Fruit fly (Drosophila melanogaster) whole organism, embryonic: Measurements from ENCODE around the gene Cby.

Experiments
- Atf-2 ChIP-seq: fragments of 200-800 bp; sonication (Bioruptor generic); optimal IDR thresholded peaks from 2 replicates; lab custom pipeline; 2016; ENCODE audit warnings: missing biosample characterization, missing genetic modification characterization
- Atf3 ChIP-seq: fragments of 200-800 bp; sonication (Bioruptor generic); optimal IDR thresholded peaks from 3 replicates; lab custom pipeline; 2016; ENCODE audit warnings: missing biosample characterization, missing genetic modification characterization
- Awh ChIP-seq: fragments of 200-800 bp; sonication (Bioruptor generic); IDR thresholded peaks from 2 replicates; pipeline ENCODE4, ENCODE4 v1.3.6; 2022; ENCODE audit warnings: missing biosample characterization, missing genetic modification characterization
- BEAF-32 ChIP-seq: fragments of 200-800 bp; sonication (Bioruptor generic); optimal IDR thresholded peaks from 3 replicates; lab custom pipeline; 2017; ENCODE audit warnings: missing biosample characterization, missing genetic modification characterization, mild to moderate bottlenecking, moderate library complexity, missing genetic modification reagents
- CG10654 ChIP-seq: fragments of 200-800 bp; sonication (Bioruptor generic); optimal IDR thresholded peaks from 2 replicates; lab custom pipeline; 2016; ENCODE audit warnings: missing biosample characterization, missing genetic modification characterization
- CG10979 ChIP-seq: fragments of 200-800 bp; sonication (Bioruptor generic); optimal IDR thresholded peaks from 2 replicates; lab custom pipeline; 2018; ENCODE audit warnings: missing biosample characterization, mild to moderate bottlenecking, missing genetic modification characterization, moderate library complexity
- CG11456 ChIP-seq: fragments of 200-800 bp; sonication (Bioruptor generic); IDR thresholded peaks from 3 replicates; pipeline ENCODE4 v1.3.6; 2022; ENCODE audit warnings: missing biosample characterization, missing genetic modification characterization
- CG12391 ChIP-seq: fragments of 200-800 bp; sonication (Bioruptor generic); optimal IDR thresholded peaks from 3 replicates; lab custom pipeline; 2018; ENCODE audit warnings: missing biosample characterization, mild to moderate bottlenecking, missing genetic modification characterization, moderate library complexity
- CG13123 ChIP-seq: fragments of 200-800 bp; sonication (Bioruptor generic); optimal IDR thresholded peaks from 2 replicates; lab custom pipeline; 2016; ENCODE audit warnings: missing biosample characterization, missing genetic modification characterization
- CG17385 ChIP-seq: fragments of 200-800 bp; sonication (Bioruptor generic); optimal IDR thresholded peaks from 3 replicates; lab custom pipeline; 2018; ENCODE audit warnings: missing biosample characterization, mild to moderate bottlenecking, missing genetic modification characterization
- CG17802 ChIP-seq: fragments of 200-800 bp; sonication (Bioruptor generic); optimal IDR thresholded peaks from 2 replicates; lab custom pipeline; 2018; ENCODE audit warnings: missing biosample characterization, mild to moderate bottlenecking, missing genetic modification characterization, moderate library complexity
- CG17829 ChIP-seq: fragments of 200-800 bp; optimal IDR thresholded peaks from 2 replicates; lab custom pipeline; 2019; ENCODE audit warnings: missing biosample characterization, mild to moderate bottlenecking, missing genetic modification characterization, moderate library complexity
- CG18476 ChIP-seq: fragments of 200-800 bp; sonication (Bioruptor generic); optimal IDR thresholded peaks from 2 replicates; lab custom pipeline; 2016; ENCODE audit warnings: missing biosample characterization, mild to moderate bottlenecking, missing genetic modification characterization
- CG31224 ChIP-seq: fragments of 200-800 bp; sonication (Bioruptor generic); IDR thresholded peaks from 2 replicates; pipeline ENCODE4 v1.3.6; 2022; ENCODE audit warnings: missing biosample characterization, missing genetic modification characterization
- CG31365 ChIP-seq: fragments of 200-800 bp; sonication (Bioruptor generic); optimal IDR thresholded peaks from 2 replicates; lab custom pipeline; 2018; ENCODE audit warnings: missing biosample characterization, mild to moderate bottlenecking, missing genetic modification characterization
- CG3163 ChIP-seq: fragments of 200-800 bp; sonication (Bioruptor generic); optimal IDR thresholded peaks from 3 replicates; lab custom pipeline; 2016; ENCODE audit warnings: missing biosample characterization, missing genetic modification characterization
- CG33213 ChIP-seq: fragments of 200-800 bp; sonication (Bioruptor generic); optimal IDR thresholded peaks from 3 replicates; lab custom pipeline; 2016; ENCODE audit warnings: missing biosample characterization, missing genetic modification characterization
- CG6654 ChIP-seq: fragments of 200-800 bp; sonication (Bioruptor generic); optimal IDR thresholded peaks from 2 replicates; lab custom pipeline; 2017; ENCODE audit warnings: missing biosample characterization, mild to moderate bottlenecking, missing genetic modification characterization
- CG6689 ChIP-seq: fragments of 200-800 bp; sonication (Bioruptor generic); IDR thresholded peaks from 2 replicates; pipeline ENCODE4 v1.3.6; 2022; ENCODE audit warnings: missing biosample characterization, missing genetic modification characterization
- CG6791 ChIP-seq: fragments of 200-800 bp; sonication (Bioruptor generic); IDR thresholded peaks from 3 replicates; pipeline ENCODE4 v1.3.6; 2022; ENCODE audit warnings: missing biosample characterization, missing genetic modification characterization; ENCODE audit not compliant: partially characterized antibody
- CG7372 ChIP-seq: fragments of 200-800 bp; sonication (Bioruptor generic); IDR thresholded peaks from 2 replicates; pipeline ENCODE4 v1.3.6; 2022; ENCODE audit warnings: missing biosample characterization, missing genetic modification characterization
- CG7786 ChIP-seq: fragments of 200-800 bp; sonication (Bioruptor generic); optimal IDR thresholded peaks from 2 replicates; lab custom pipeline; 2016; ENCODE audit warnings: missing biosample characterization, missing genetic modification characterization
- CG7963 ChIP-seq: fragments of 200-800 bp; sonication (Bioruptor generic); IDR thresholded peaks from 3 replicates; pipeline ENCODE4 v1.3.6; 2022; ENCODE audit warnings: missing biosample characterization, missing genetic modification characterization; ENCODE audit not compliant: partially characterized antibody
- CG8089 ChIP-seq: fragments of 200-800 bp; sonication (Bioruptor generic); optimal IDR thresholded peaks from 3 replicates; lab custom pipeline; 2016; ENCODE audit warnings: missing biosample characterization, missing genetic modification characterization
- CG9609 ChIP-seq: fragments of 200-800 bp; sonication (Bioruptor generic); optimal IDR thresholded peaks from 3 replicates; lab custom pipeline; 2016; ENCODE audit warnings: missing biosample characterization, missing genetic modification characterization
- CrebB ChIP-seq: fragments of 200-800 bp; sonication (Bioruptor generic); optimal IDR thresholded peaks from 3 replicates; lab custom pipeline; 2018; ENCODE audit warnings: missing biosample characterization, mild to moderate bottlenecking, missing genetic modification characterization
- HHEX ChIP-seq: fragments of 200-800 bp; sonication (Bioruptor generic); optimal IDR thresholded peaks from 3 replicates; lab custom pipeline; 2017; ENCODE audit warnings: missing biosample characterization, mild to moderate bottlenecking, missing genetic modification characterization, missing genetic modification reagents
- HLH3B ChIP-seq: fragments of 200-800 bp; sonication (Bioruptor generic); IDR thresholded peaks from 2 replicates; pipeline ENCODE4 v1.3.6; 2022; ENCODE audit warnings: missing biosample characterization, missing genetic modification characterization
- Hr39 ChIP-seq: fragments of >200 bp; optimal IDR thresholded peaks from 2 replicates; lab custom pipeline; 2017
- Meics ChIP-seq: fragments of 200-800 bp; sonication (Bioruptor generic); optimal IDR thresholded peaks from 2 replicates; lab custom pipeline; 2017; ENCODE audit warnings: missing biosample characterization, mild to moderate bottlenecking, missing genetic modification characterization
- Mrtf ChIP-seq: fragments of 200-800 bp; sonication (Bioruptor generic); IDR thresholded peaks from 3 replicates; pipeline ENCODE4 v1.3.6; 2022; ENCODE audit warnings: missing biosample characterization, missing genetic modification characterization
- Myb ChIP-seq: fragments of 200-800 bp; sonication (Bioruptor generic); optimal IDR thresholded peaks from 2 replicates; lab custom pipeline; 2016; ENCODE audit warnings: missing biosample characterization, missing genetic modification characterization
- Nf-YC ChIP-seq: fragments of 200-800 bp; optimal IDR thresholded peaks from 3 replicates; lab custom pipeline; 2019; ENCODE audit warnings: missing biosample characterization, mild to moderate bottlenecking, missing genetic modification characterization, moderate library complexity
- Pdp1 ChIP-seq, 2 experiments: fragments of 200-800 bp; sonication (Bioruptor generic); optimal IDR thresholded peaks; 3 replicates each; lab custom pipeline; 2016; ENCODE audit warnings: missing biosample characterization in 2 of 2, missing genetic modification characterization in 2 of 2, mild to moderate bottlenecking in 1 of 2, moderate library complexity in 1 of 2
- abd-A ChIP-seq: fragments of 200-800 bp; sonication (Bioruptor generic); optimal IDR thresholded peaks from 3 replicates; lab custom pipeline; 2019; ENCODE audit warnings: missing biosample characterization, mild to moderate bottlenecking, missing genetic modification characterization, moderate library complexity
- aop ChIP-seq: fragments of 200-800 bp; sonication (Bioruptor generic); IDR thresholded peaks from 2 replicates; pipeline ENCODE4 v1.3.6; 2022; ENCODE audit warnings: missing biosample characterization, missing genetic modification characterization
- bowl ChIP-seq: fragments of 200-800 bp; sonication (Bioruptor generic); IDR thresholded peaks from 2 replicates; pipeline ENCODE4 v1.3.6; 2022; ENCODE audit warnings: missing biosample characterization, missing genetic modification characterization
- cato ChIP-seq: fragments of 200-800 bp; sonication (Bioruptor generic); optimal IDR thresholded peaks from 2 replicates; lab custom pipeline; 2016; ENCODE audit warnings: missing biosample characterization, missing genetic modification characterization, borderline replicate concordance
- emc ChIP-seq: fragments of 200-800 bp; sonication (Bioruptor generic); optimal IDR thresholded peaks from 2 replicates; lab custom pipeline; 2016; ENCODE audit warnings: missing biosample characterization, missing genetic modification characterization
- fd102C ChIP-seq: fragments of 200-800 bp; sonication (Bioruptor generic); optimal IDR thresholded peaks from 2 replicates; lab custom pipeline; 2018; ENCODE audit warnings: missing biosample characterization, mild to moderate bottlenecking, missing genetic modification characterization, moderate library complexity
- gsb-n ChIP-seq: fragments of 200-800 bp; sonication (Bioruptor generic); optimal IDR thresholded peaks from 3 replicates; lab custom pipeline; 2018; ENCODE audit warnings: missing biosample characterization, mild to moderate bottlenecking, missing genetic modification characterization
- insv ChIP-seq, 2 experiments: fragments of 200-800 bp; sonication (Bioruptor generic); optimal IDR thresholded peaks; 3 replicates each; lab custom pipeline; 2016 to 2018; ENCODE audit warnings: missing biosample characterization in 2 of 2, missing genetic modification characterization in 2 of 2
- p53 ChIP-seq: fragments of 200-800 bp; sonication (Bioruptor generic); optimal IDR thresholded peaks from 2 replicates; lab custom pipeline; 2016; ENCODE audit warnings: missing biosample characterization, missing genetic modification characterization
- pho ChIP-seq: fragments of 200-800 bp; sonication (Bioruptor generic); optimal IDR thresholded peaks from 2 replicates; lab custom pipeline; 2016; ENCODE audit warnings: missing biosample characterization, missing genetic modification characterization
- prd ChIP-seq, 3 experiments: fragments of >200 bp in 2 of 3; fragments of 200-800 bp in 1 of 3; sonication (Bioruptor generic) in 1 of 3; optimal IDR thresholded peaks in 2 of 3; IDR thresholded peaks in 1 of 3; 2 replicates in 2 of 3; 3 replicates in 1 of 3; pipeline versions ENCODE4 v1.3.6 to Lab custom; 2017 to 2022; ENCODE audit warnings: missing biosample characterization in 1 of 3, missing genetic modification characterization in 1 of 3
- pros ChIP-seq: fragments of 200-800 bp; sonication (Bioruptor generic); optimal IDR thresholded peaks from 3 replicates; lab custom pipeline; 2019; ENCODE audit warnings: missing biosample characterization, mild to moderate bottlenecking, missing genetic modification characterization, moderate library complexity
- sd ChIP-seq: fragments of 200-800 bp; sonication (Bioruptor generic); optimal IDR thresholded peaks from 3 replicates; lab custom pipeline; 2018; ENCODE audit warnings: missing biosample characterization, mild to moderate bottlenecking, missing genetic modification characterization, moderate library complexity
- wdn ChIP-seq: fragments of 200-800 bp; sonication (Bioruptor generic); IDR thresholded peaks from 2 replicates; pipeline ENCODE4 v1.3.6; 2022; ENCODE audit warnings: missing biosample characterization, missing genetic modification characterization

Cby gene

DNA sequence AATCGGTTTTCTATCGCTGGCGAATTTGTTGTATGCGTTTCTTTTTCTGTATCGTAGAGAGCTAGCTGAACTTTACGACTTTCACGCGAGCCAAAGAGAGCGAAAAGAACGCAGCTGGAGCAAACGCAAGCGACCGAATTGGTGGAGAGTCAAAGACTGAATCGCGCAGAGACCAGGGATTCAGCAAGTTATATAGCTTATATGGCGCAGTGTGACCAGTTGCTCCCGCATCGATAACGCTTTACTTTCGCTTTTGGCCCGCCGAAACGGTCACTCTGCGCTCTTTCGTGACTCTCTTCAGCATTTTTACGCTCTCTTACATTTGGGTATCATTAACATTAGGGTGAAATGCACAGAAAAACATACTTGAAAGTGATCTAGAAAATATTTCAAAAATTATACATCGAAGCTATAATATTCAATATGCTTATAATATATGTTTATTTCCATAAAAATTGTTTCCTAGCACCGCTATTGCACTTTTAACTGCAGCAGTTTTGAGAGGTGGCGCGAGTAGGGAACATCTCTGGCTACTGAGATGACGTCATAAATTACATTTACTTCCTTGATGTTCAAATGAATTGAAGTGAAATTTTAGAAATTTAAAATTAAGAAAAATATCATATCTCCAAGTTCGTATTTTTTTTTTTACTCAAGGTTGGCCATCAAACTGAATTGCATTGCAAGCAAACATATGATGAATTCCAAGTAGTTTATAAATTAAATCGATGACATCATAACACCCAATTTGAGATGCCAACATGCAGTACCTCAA lies 11.5 kb upstream of the Cby start, which contains the start of gene glec (continued):
- TF ChIP-seq CG17829, result peak; percentile 29
- TF ChIP-seq HHEX (GFP tag; lab: Kevin White, UChicago), result peak; percentile 5
- peak; percentile 1 for TF ChIP-seq Nf-YC
- TF ChIP-seq cato (GFP tag; lab: Kevin White, UChicago), result no peak
- peak; percentile 60 for TF ChIP-seq CG12391
- no peak for TF ChIP-seq CG10654 (GFP tag; lab: Kevin White, UChicago)
- TF ChIP-seq Atf-2 (GFP tag; lab: Kevin White, UChicago), result no peak
- TF ChIP-seq CG6791, result peak; percentile 71; the same call in 2 of the 3 replicates
- TF ChIP-seq CG31224, result 0 out of 2 replicates have a peak, but pooled peaks have one; percentile 5
- no peak for TF ChIP-seq CG6654 (GFP tag; lab: Kevin White, UChicago)
- TF ChIP-seq CrebB (tag; lab: Kevin White, UChicago), result peak; percentile 46
- TF ChIP-seq emc (GFP tag; lab: Kevin White, UChicago), result no peak
- no peak for TF ChIP-seq Meics
- peak in 1 of 2 experiments; percentile 41 for TF ChIP-seq insv (GFP tag; optimal IDR thresholded peaks at IDR 0.05; lab: Kevin White, UChicago)
- peak; percentile 9 for TF ChIP-seq Myb (GFP tag; lab: Kevin White, UChicago)
- TF ChIP-seq Mrtf (GFP tag; lab: Robert Waterston, UW), result no peak
- peak; percentile 7 for TF ChIP-seq BEAF-32 (GFP tag; lab: Kevin White, UChicago)
- TF ChIP-seq HLH3B (GFP tag; lab: Robert Waterston, UW), result no peak
- TF ChIP-seq CG18476 (GFP tag; lab: Kevin White, UChicago), result no peak
- TF ChIP-seq pros (GFP tag; lab: Kevin White, UChicago), result peak; percentile 8
- no peak for TF ChIP-seq sd (tag; lab: Kevin White, UChicago)
- TF ChIP-seq p53 (GFP tag; lab: Kevin White, UChicago), result no peak
- TF ChIP-seq CG9609, result no peak
- no peak for TF ChIP-seq CG17802 (tag; lab: Kevin White, UChicago)
- no peak for TF ChIP-seq prd (optimal IDR thresholded peaks at IDR 0.05; lab: Kevin White, UChicago)
- TF ChIP-seq prd (GFP tag; IDR thresholded peaks at IDR 0.05; lab: Robert Waterston, UW), result peak; percentile 24; the same call in 2 of the 3 replicates
- peak; percentile 5; the same call in 1 of the 2 replicates for TF ChIP-seq Awh (GFP tag; lab: Robert Waterston, UW)
- TF ChIP-seq CG7963 (GFP tag; lab: Robert Waterston, UW), result no peak; the same call in 2 of the 3 replicates
- peak; percentile 72 for TF ChIP-seq abd-A (tag; lab: Kevin White, UChicago)
- 0 out of 3 replicates have a peak, but pooled peaks have one; percentile 37 for TF ChIP-seq CG11456 (GFP tag; lab: Robert Waterston, UW)
- TF ChIP-seq pho (GFP tag; lab: Kevin White, UChicago), result no peak
- no peak; the same call in 1 of the 2 replicates for TF ChIP-seq CG7372
- no peak for TF ChIP-seq CG7786
- peak; percentile 36 for TF ChIP-seq Atf3 (GFP tag; lab: Kevin White, UChicago)
- peak in 1 of 2 experiments; percentile 54 for TF ChIP-seq Pdp1 (GFP tag; optimal IDR thresholded peaks at IDR 0.05; lab: Kevin White, UChicago)
- TF ChIP-seq wdn (GFP tag; lab: Robert Waterston, UW), result no peak
- peak; percentile 32 for TF ChIP-seq gsb-n (tag; lab: Kevin White, UChicago)
- TF ChIP-seq CG10979 (tag; lab: Kevin White, UChicago), result no peak
- no peak for TF ChIP-seq fd102C (GFP tag; lab: Kevin White, UChicago)
- no peak for TF ChIP-seq Hr39 (lab: Kevin White, UChicago)
- peak; percentile 34 for TF ChIP-seq CG17385
- TF ChIP-seq CG13123 (GFP tag; lab: Kevin White, UChicago), result no peak
- TF ChIP-seq CG3163 (GFP tag; lab: Kevin White, UChicago), result peak; percentile 100
- TF ChIP-seq CG8089 (GFP tag; lab: Kevin White, UChicago), result peak; percentile 11
- TF ChIP-seq CG6689, result peak; percentile 99
- no peak for TF ChIP-seq CG31365
- TF ChIP-seq CG33213 (GFP tag; lab: Kevin White, UChicago), result peak; percentile 63
- no peak for TF ChIP-seq aop (GFP tag; lab: Robert Waterston, UW)
- peak; percentile 52; the same call in 1 of the 2 replicates for TF ChIP-seq bowl (GFP tag; lab: Robert Waterston, UW)
